In the genomic region with DNA sequence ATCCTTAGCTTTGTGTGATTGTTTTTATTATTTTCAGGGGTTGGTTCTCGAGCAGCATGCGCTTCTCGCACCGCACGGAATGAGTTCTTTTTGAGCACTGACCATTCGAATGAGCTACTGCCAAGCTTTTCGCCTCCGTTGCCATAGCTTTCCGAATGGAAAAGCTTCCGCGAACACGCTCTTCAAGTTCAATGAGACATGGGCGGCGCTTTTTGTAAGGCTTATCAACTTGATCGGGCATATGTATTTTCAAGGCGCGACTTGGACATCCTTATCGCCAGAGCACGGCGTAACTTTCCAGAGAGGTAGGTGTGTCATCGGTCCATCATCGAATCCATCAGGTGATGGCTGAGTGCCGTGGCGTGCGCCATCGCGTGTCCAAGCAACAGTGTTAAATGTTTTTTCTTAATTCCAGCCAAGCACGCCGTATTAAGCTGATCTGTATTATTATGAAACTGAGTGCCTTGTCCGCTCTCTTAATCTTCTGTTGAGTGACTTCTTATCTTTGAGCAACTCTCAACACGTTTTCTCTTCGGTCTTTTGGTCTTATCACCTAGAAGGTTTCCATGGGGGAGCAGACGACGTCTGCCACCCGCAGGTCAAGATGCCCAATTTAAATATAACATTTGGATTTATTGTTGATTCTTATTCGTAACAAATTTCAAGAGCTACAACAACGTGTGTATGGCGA, we compare ENCODE assay signal across 1 fruit fly cellular context.
TF ChIP-seq lines count a peak whose summit lies in the region.

TSS of gene AcCoAS (minus strand) at position 368 of the 691 bp plus-strand sequence.

TF ChIP-seq in whole organism, embryonic, 481 proteins besides CTCF, POLR2A, EP300 and RAD21 (continued from another document):
- peak; percentile 13; the same call in 1 of the 2 replicates for TF ChIP-seq E2f2 (GFP tag; IDR thresholded peaks at IDR 0.05; lab: Robert Waterston, UW)
- TF ChIP-seq CG12744 (GFP tag; optimal IDR thresholded peaks at IDR 0.05; lab: Kevin White, UChicago): peak; percentile 10
- no peak for TF ChIP-seq CG17359 (tag; optimal IDR thresholded peaks at IDR 0.05; lab: Kevin White, UChicago)
- TF ChIP-seq Rfx (GFP tag; IDR thresholded peaks at IDR 0.05; lab: Robert Waterston, UW): peak; percentile 76
- TF ChIP-seq HLHmδ (GFP tag; optimal IDR thresholded peaks at IDR 0.05; lab: Kevin White, UChicago): no peak
- TF ChIP-seq lab (GFP tag; optimal IDR thresholded peaks at IDR 0.05; lab: Kevin White, UChicago): peak; percentile 78
- TF ChIP-seq CG18599 (GFP tag; optimal IDR thresholded peaks at IDR 0.05; lab: Kevin White, UChicago): peak; percentile 81
- peak; percentile 96 for TF ChIP-seq CG34376 (GFP tag; optimal IDR thresholded peaks at IDR 0.05; lab: Kevin White, UChicago)
- TF ChIP-seq CG10274 (GFP tag; optimal IDR thresholded peaks at IDR 0.05; lab: Kevin White, UChicago): peak; percentile 34
- no peak for TF ChIP-seq eyg (GFP tag; optimal IDR thresholded peaks at IDR 0.05; lab: Kevin White, UChicago)
- no peak for TF ChIP-seq hth (optimal IDR thresholded peaks at IDR 0.05; lab: Kevin White, UChicago)
- peak; percentile 7 for TF ChIP-seq Antp (GFP tag; optimal IDR thresholded peaks at IDR 0.05; lab: Kevin White, UChicago)
- TF ChIP-seq gro (GFP tag; optimal IDR thresholded peaks at IDR 0.05; lab: Kevin White, UChicago): peak; percentile 75
- TF ChIP-seq Hey (tag; optimal IDR thresholded peaks at IDR 0.05; lab: Kevin White, UChicago): peak; percentile 27
- TF ChIP-seq CG12155 (GFP tag; optimal IDR thresholded peaks at IDR 0.05; lab: Kevin White, UChicago): peak; percentile 25
- peak; percentile 19 for TF ChIP-seq gem (tag; optimal IDR thresholded peaks at IDR 0.05; lab: Kevin White, UChicago)
- peak; percentile 5 for TF ChIP-seq org-1 (GFP tag; optimal IDR thresholded peaks at IDR 0.05; lab: Kevin White, UChicago)
- TF ChIP-seq unpg (GFP tag; optimal IDR thresholded peaks at IDR 0.05; lab: Kevin White, UChicago): peak; percentile 27
- TF ChIP-seq Hsf (GFP tag; optimal IDR thresholded peaks at IDR 0.05; lab: Kevin White, UChicago): peak; percentile 26
- TF ChIP-seq CG15601 (tag; optimal IDR thresholded peaks at IDR 0.05; lab: Kevin White, UChicago): no peak
- peak in 1 of 2 experiments; percentile 51 for TF ChIP-seq Hr78 (GFP tag; optimal IDR thresholded peaks at IDR 0.05; lab: Kevin White, UChicago)
- peak; percentile 46; the same call in 1 of the 2 replicates for TF ChIP-seq sob (GFP tag; IDR thresholded peaks at IDR 0.05; lab: Robert Waterston, UW)
- TF ChIP-seq Dip3 (GFP tag; optimal IDR thresholded peaks at IDR 0.05; lab: Kevin White, UChicago): peak; percentile 34
- peak in 1 of 2 experiments; percentile 1 for TF ChIP-seq Hr51 (GFP tag; optimal IDR thresholded peaks at IDR 0.05; lab: Kevin White, UChicago)
- TF ChIP-seq Atf6 (GFP tag; IDR thresholded peaks at IDR 0.05; lab: Robert Waterston, UW): peak; percentile 51; the same call in 1 of the 2 replicates
- peak; percentile 47 for TF ChIP-seq Nf-YC (tag; optimal IDR thresholded peaks at IDR 0.05; lab: Kevin White, UChicago)
- 0 out of 3 replicates have a peak, but pooled peaks have one; percentile 29 for TF ChIP-seq CG11695 (GFP tag; IDR thresholded peaks at IDR 0.05; lab: Robert Waterston, UW)
- TF ChIP-seq dm (GFP tag; optimal IDR thresholded peaks at IDR 0.05; lab: Kevin White, UChicago): peak; percentile 45
- 0 out of 2 replicates have a peak, but pooled peaks have one; percentile 39 for TF ChIP-seq Scr (GFP tag; IDR thresholded peaks at IDR 0.05; lab: Robert Waterston, UW; ENCODE audit: partially characterized antibody)
- 0 out of 2 replicates have a peak, but pooled peaks have one; percentile 7 for TF ChIP-seq CG11085 (GFP tag; IDR thresholded peaks at IDR 0.05; lab: Robert Waterston, UW)
- TF ChIP-seq jumu (GFP tag; optimal IDR thresholded peaks at IDR 0.05; lab: Kevin White, UChicago): peak; percentile 13
- no peak for TF ChIP-seq en (GFP tag; optimal IDR thresholded peaks at IDR 0.05; lab: Kevin White, UChicago)
- TF ChIP-seq CG2712 (tag; optimal IDR thresholded peaks at IDR 0.05; lab: Kevin White, UChicago): peak; percentile 14
- TF ChIP-seq CG30431 (GFP tag; optimal IDR thresholded peaks at IDR 0.05; lab: Kevin White, UChicago): no peak
- TF ChIP-seq tx (GFP tag; optimal IDR thresholded peaks at IDR 0.05; lab: Kevin White, UChicago): peak; percentile 8
- TF ChIP-seq jigr1 (GFP tag; IDR thresholded peaks at IDR 0.05; lab: Robert Waterston, UW): no peak
- TF ChIP-seq CG17802 (tag; optimal IDR thresholded peaks at IDR 0.05; lab: Kevin White, UChicago): no peak
- peak; percentile 93 for TF ChIP-seq Med (GFP tag; lab: Kevin White, UChicago)
- peak; percentile 10 for TF ChIP-seq CG17568 (GFP tag; optimal IDR thresholded peaks at IDR 0.05; lab: Kevin White, UChicago)
- peak; percentile 97 for TF ChIP-seq CG7987 (GFP tag; optimal IDR thresholded peaks at IDR 0.05; lab: Kevin White, UChicago)
- peak; percentile 49 for TF ChIP-seq caup (GFP tag; optimal IDR thresholded peaks at IDR 0.05; lab: Kevin White, UChicago; ENCODE audit: severe bottlenecking)
- TF ChIP-seq Blimp-1 (GFP tag; optimal IDR thresholded peaks at IDR 0.05; lab: Kevin White, UChicago): peak; percentile 1
- TF ChIP-seq CG3281 (GFP tag; optimal IDR thresholded peaks at IDR 0.05; lab: Kevin White, UChicago): peak; percentile 59
- TF ChIP-seq mirr (GFP tag; optimal IDR thresholded peaks at IDR 0.05; lab: Kevin White, UChicago): peak; percentile 82
- TF ChIP-seq Side (GFP tag; optimal IDR thresholded peaks at IDR 0.05; lab: Kevin White, UChicago): peak; percentile 60
- peak; percentile 62 for TF ChIP-seq Drgx (GFP tag; IDR thresholded peaks at IDR 0.05; lab: Robert Waterston, UW)
- peak; percentile 46 for TF ChIP-seq kay (GFP tag; optimal IDR thresholded peaks at IDR 0.05; lab: Kevin White, UChicago)
- peak; percentile 19 for TF ChIP-seq mam (GFP tag; optimal IDR thresholded peaks at IDR 0.05; lab: Kevin White, UChicago)
- TF ChIP-seq CG10147 (GFP tag; optimal IDR thresholded peaks at IDR 0.05; lab: Kevin White, UChicago): peak; percentile 22
- TF ChIP-seq CG10366 (GFP tag; IDR thresholded peaks at IDR 0.05; lab: Robert Waterston, UW): no peak
- peak; percentile 54 for TF ChIP-seq zfh2 (GFP tag; optimal IDR thresholded peaks at IDR 0.05; lab: Kevin White, UChicago)
- peak; percentile 10 for TF ChIP-seq Dek (tag; optimal IDR thresholded peaks at IDR 0.05; lab: Kevin White, UChicago)
- peak; percentile 31 for TF ChIP-seq CG1233 (GFP tag; optimal IDR thresholded peaks at IDR 0.05; lab: Kevin White, UChicago)
- no peak for TF ChIP-seq CG2875 (GFP tag; optimal IDR thresholded peaks at IDR 0.05; lab: Kevin White, UChicago)
- TF ChIP-seq Dbx (GFP tag; IDR thresholded peaks at IDR 0.05; lab: Robert Waterston, UW): peak; percentile 62; the same call in 2 of the 3 replicates
- TF ChIP-seq CG32532 (GFP tag; IDR thresholded peaks at IDR 0.05; lab: Robert Waterston, UW): peak; percentile 59; the same call in 1 of the 2 replicates
- peak; percentile 27 for TF ChIP-seq CG7839 (tag; optimal IDR thresholded peaks at IDR 0.05; lab: Kevin White, UChicago)
- TF ChIP-seq CG2120 (GFP tag; optimal IDR thresholded peaks at IDR 0.05; lab: Kevin White, UChicago): peak; percentile 71
- no peak for TF ChIP-seq emc (GFP tag; optimal IDR thresholded peaks at IDR 0.05; lab: Kevin White, UChicago)
- peak; percentile 5 for TF ChIP-seq CoRest (tag; optimal IDR thresholded peaks at IDR 0.05; lab: Kevin White, UChicago)
- peak; percentile 71 for TF ChIP-seq lilli (GFP tag; optimal IDR thresholded peaks at IDR 0.05; lab: Kevin White, UChicago)
- peak; percentile 9 for TF ChIP-seq ems (GFP tag; optimal IDR thresholded peaks at IDR 0.05; lab: Kevin White, UChicago)
- TF ChIP-seq hkb (optimal IDR thresholded peaks at IDR 0.05; lab: Kevin White, UChicago): no peak
- TF ChIP-seq hkb (GFP tag; IDR thresholded peaks at IDR 0.05; lab: Robert Waterston, UW): 0 out of 2 replicates have a peak, but pooled peaks have one; percentile 37
- no peak for TF ChIP-seq Ravus (GFP tag; IDR thresholded peaks at IDR 0.05; lab: Robert Waterston, UW)
- TF ChIP-seq scrt (GFP tag; optimal IDR thresholded peaks at IDR 0.05; lab: Kevin White, UChicago): peak; percentile 48
- peak; percentile 44 for TF ChIP-seq HmgZ (tag; optimal IDR thresholded peaks at IDR 0.05; lab: Kevin White, UChicago)
- TF ChIP-seq sug (tag; optimal IDR thresholded peaks at IDR 0.05; lab: Kevin White, UChicago): peak; percentile 98
- TF ChIP-seq Kr (GFP tag; optimal IDR thresholded peaks at IDR 0.05; lab: Kevin White, UChicago): no peak
- peak; percentile 64 for TF ChIP-seq B-H2 (GFP tag; optimal IDR thresholded peaks at IDR 0.05; lab: Kevin White, UChicago)
- no peak for TF ChIP-seq CG1792 (GFP tag; optimal IDR thresholded peaks at IDR 0.05; lab: Kevin White, UChicago)
- no peak for TF ChIP-seq CG14710 (tag; optimal IDR thresholded peaks at IDR 0.05; lab: Kevin White, UChicago)
- peak; percentile 0 for TF ChIP-seq YL-1 (GFP tag; optimal IDR thresholded peaks at IDR 0.05; lab: Kevin White, UChicago)
- no peak for TF ChIP-seq ssp (GFP tag; IDR thresholded peaks at IDR 0.05; lab: Robert Waterston, UW)
- 0 out of 2 replicates have a peak, but pooled peaks have one; percentile 35 for TF ChIP-seq stc (GFP tag; IDR thresholded peaks at IDR 0.05; lab: Robert Waterston, UW)
- TF ChIP-seq CG9727 (GFP tag; optimal IDR thresholded peaks at IDR 0.05; lab: Kevin White, UChicago): peak; percentile 38
- TF ChIP-seq grn (GFP tag; optimal IDR thresholded peaks at IDR 0.05; lab: Kevin White, UChicago): peak; percentile 91
- peak; percentile 68 for TF ChIP-seq Bgb (GFP tag; IDR thresholded peaks at IDR 0.05; lab: Robert Waterston, UW; ENCODE audit: partially characterized antibody)
- peak; percentile 33; the same call in 1 of the 2 replicates for TF ChIP-seq vvl (GFP tag; IDR thresholded peaks at IDR 0.05; lab: Robert Waterston, UW)
- TF ChIP-seq CG7556 (GFP tag; optimal IDR thresholded peaks at IDR 0.05; lab: Kevin White, UChicago): peak; percentile 32
- TF ChIP-seq CG9932 (GFP tag; IDR thresholded peaks at IDR 0.05; lab: Robert Waterston, UW): peak; percentile 56; the same call in 1 of the 2 replicates
- TF ChIP-seq CG2678 (tag; optimal IDR thresholded peaks at IDR 0.05; lab: Kevin White, UChicago): peak; percentile 54
- TF ChIP-seq CG15514 (GFP tag; optimal IDR thresholded peaks at IDR 0.05; lab: Kevin White, UChicago): peak; percentile 50
- TF ChIP-seq eve (GFP tag; optimal IDR thresholded peaks at IDR 0.05; lab: Kevin White, UChicago): no peak
- TF ChIP-seq CG7786 (GFP tag; optimal IDR thresholded peaks at IDR 0.05; lab: Kevin White, UChicago): peak; percentile 58
- peak; percentile 9 for TF ChIP-seq CG6813 (GFP tag; optimal IDR thresholded peaks at IDR 0.05; lab: Kevin White, UChicago)
- TF ChIP-seq tgo (GFP tag; IDR thresholded peaks at IDR 0.05; lab: Robert Waterston, UW): no peak; the same call in 2 of the 3 replicates
- TF ChIP-seq Fer3 (tag; optimal IDR thresholded peaks at IDR 0.05; lab: Kevin White, UChicago): peak; percentile 14
- peak; percentile 71 for TF ChIP-seq CG13296 (GFP tag; optimal IDR thresholded peaks at IDR 0.05; lab: Kevin White, UChicago)
TF ChIP-seq in whole organism, embryonic: peak in this region for 143.
